Fruit fly (Drosophila melanogaster): ENCODE data around the gene swm.

The swm gene

DNA sequence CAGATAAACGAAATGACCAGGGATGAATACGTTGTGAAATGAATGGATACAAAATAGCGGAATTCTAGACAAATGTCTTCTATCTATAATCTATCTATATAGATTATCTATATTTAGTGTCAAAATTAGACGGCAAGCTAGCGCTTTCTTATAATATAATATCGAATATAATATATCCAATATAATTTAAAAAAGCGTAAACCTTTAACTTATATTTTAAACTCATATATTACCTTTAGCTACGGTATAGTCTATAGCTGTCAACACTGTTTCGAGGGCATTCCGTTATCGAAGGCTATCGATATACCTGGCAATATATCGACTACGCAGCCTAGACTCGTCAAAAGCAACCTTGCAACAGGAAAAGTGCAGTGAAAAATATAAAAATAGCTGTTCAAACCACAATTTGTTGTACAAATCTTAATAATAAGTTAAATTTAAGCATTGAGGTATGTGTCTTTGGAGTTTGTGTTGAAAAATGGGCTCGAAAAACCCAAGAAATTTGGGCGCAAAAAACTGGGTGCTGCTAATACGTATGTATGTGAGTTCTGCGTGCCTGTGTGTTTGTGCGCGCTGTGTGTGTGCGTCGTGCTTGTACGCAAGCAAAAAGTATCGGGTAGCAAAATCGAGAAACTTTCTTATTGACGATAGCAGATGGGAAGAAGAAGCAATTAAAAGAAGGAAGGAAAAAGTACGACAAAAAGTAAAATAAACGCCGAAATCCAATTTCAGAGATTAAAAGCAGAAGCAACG, at the start of gene swm, which contains the start of gene Ctu2 (continued):
- TF ChIP-seq CG4328 (GFP tag; optimal IDR thresholded peaks at IDR 0.05) (peak; percentile 66), zf30C (GFP tag; optimal IDR thresholded peaks at IDR 0.05) (no peak), CG7928 (GFP tag; optimal IDR thresholded peaks at IDR 0.05) (peak; percentile 88), Fer2 (tag; optimal IDR thresholded peaks at IDR 0.05) (peak; percentile 69), Side (GFP tag; optimal IDR thresholded peaks at IDR 0.05) (no peak), pan (optimal IDR thresholded peaks at IDR 0.05) (no peak), pan (GFP tag; optimal IDR thresholded peaks at IDR 0.05 in 1 of 2, IDR thresholded peaks at IDR 0.05 in 1 of 2) (peak in 1 of 2 experiments; percentile 60), bcd (GFP tag; optimal IDR thresholded peaks at IDR 0.05) (peak; percentile 63), Atf3 (GFP tag; optimal IDR thresholded peaks at IDR 0.05) (no peak), CG10366 (GFP tag; IDR thresholded peaks at IDR 0.05) (peak; percentile 25; the same call in 1 of the 2 replicates), GATAe (GFP tag; conservative IDR thresholded peaks at IDR 0.05) (0 out of 2 replicates have a peak, but pooled peaks have one; percentile 24), TFAM (GFP tag; optimal IDR thresholded peaks at IDR 0.05) (no peak), CHES-1-like (GFP tag; optimal IDR thresholded peaks at IDR 0.05) (no peak), Taf1 (GFP tag; IDR thresholded peaks at IDR 0.05) (no peak; the same call in 1 of the 2 replicates), rib (GFP tag; IDR thresholded peaks at IDR 0.05) (no peak), eyg (GFP tag; optimal IDR thresholded peaks at IDR 0.05) (no peak), Max (GFP tag; optimal IDR thresholded peaks at IDR 0.05) (peak; percentile 2), CG4282 (GFP tag; optimal IDR thresholded peaks at IDR 0.05) (no peak), NfI (GFP tag; optimal IDR thresholded peaks at IDR 0.05) (peak; percentile 64), Hr78 (GFP tag; optimal IDR thresholded peaks at IDR 0.05) (no peak), D (optimal IDR thresholded peaks at IDR 0.05) (no peak), D (GFP tag; optimal IDR thresholded peaks at IDR 0.05) (peak; percentile 40), salm (tag; optimal IDR thresholded peaks at IDR 0.05) (no peak), CG7786 (GFP tag; optimal IDR thresholded peaks at IDR 0.05) (no peak), dati (GFP tag; IDR thresholded peaks at IDR 0.05) (no peak), CG10565 (GFP tag; optimal IDR thresholded peaks at IDR 0.05) (no peak), CG8290 (GFP tag; optimal IDR thresholded peaks at IDR 0.05) (peak; percentile 34), CG8290 (tag; optimal IDR thresholded peaks at IDR 0.05) (peak in 1 of 2 experiments; percentile 29), dm (GFP tag; optimal IDR thresholded peaks at IDR 0.05) (peak; percentile 20), bbx (GFP tag; IDR thresholded peaks at IDR 0.05; ENCODE audit: partially characterized antibody) (peak; percentile 60; the same call in 1 of the 2 replicates), Dll (GFP tag; IDR thresholded peaks at IDR 0.05; ENCODE audit: partially characterized antibody) (peak; percentile 81), zen (tag; optimal IDR thresholded peaks at IDR 0.05) (peak; percentile 48), CG6654 (GFP tag; optimal IDR thresholded peaks at IDR 0.05) (no peak), CG31441 (GFP tag; IDR thresholded peaks at IDR 0.05) (no peak; the same call in 1 of the 2 replicates), Ravus (GFP tag; IDR thresholded peaks at IDR 0.05) (no peak), cad (GFP tag; optimal IDR thresholded peaks at IDR 0.05) (no peak), CG34224 (GFP tag; IDR thresholded peaks at IDR 0.05; ENCODE audit: partially characterized antibody) (peak; percentile 71), abd-A (tag; optimal IDR thresholded peaks at IDR 0.05) (no peak), fd96Cb (tag; optimal IDR thresholded peaks at IDR 0.05) (peak; percentile 48), Sox102F (GFP tag; optimal IDR thresholded peaks at IDR 0.05) (no peak), gcm (GFP tag; optimal IDR thresholded peaks at IDR 0.05) (no peak), CG18476 (GFP tag; optimal IDR thresholded peaks at IDR 0.05) (no peak), crp (GFP tag; optimal IDR thresholded peaks at IDR 0.05) (peak in 1 of 2 experiments; percentile 47), dysf (GFP tag; IDR thresholded peaks at IDR 0.05) (peak; percentile 61; the same call in 2 of the 3 replicates), CG3281 (GFP tag; optimal IDR thresholded peaks at IDR 0.05) (peak; percentile 73), Hand (GFP tag; optimal IDR thresholded peaks at IDR 0.05) (peak; percentile 52), az2 (GFP tag; optimal IDR thresholded peaks at IDR 0.05) (peak; percentile 48), mirr (GFP tag; optimal IDR thresholded peaks at IDR 0.05) (no peak), CG16815 (GFP tag; optimal IDR thresholded peaks at IDR 0.05) (peak; percentile 56)

All from whole organism, embryonic.